Worm (Caenorhabditis elegans): ENCODE data around the gene Y57G11C.1142.

DNA sequence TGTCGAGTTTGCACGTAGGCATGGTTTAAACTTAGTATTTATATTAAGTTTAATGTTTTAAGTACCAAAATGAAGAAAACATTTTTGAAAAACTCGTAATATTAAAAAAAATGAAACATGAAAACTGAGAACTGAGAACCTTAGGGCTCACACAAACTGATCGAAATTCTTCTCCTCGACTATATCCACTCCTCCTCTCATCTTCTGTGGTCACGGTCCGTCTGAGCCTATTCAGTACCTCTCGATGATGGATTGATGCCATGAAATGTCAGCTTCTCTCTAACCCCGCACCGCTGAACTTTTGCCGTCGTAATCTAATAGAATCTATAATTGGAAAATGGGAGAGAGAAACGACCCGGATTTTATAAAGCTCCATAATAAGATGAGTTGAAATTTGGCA lies 17.9 kb upstream of the Y57G11C.1142 start, which contains the start of gene nlp-56:
- TF ChIP-seq dao-5 (tag; optimal IDR thresholded peaks at IDR 0.05) (no peak), W03F9.2 (tag; optimal IDR thresholded peaks at IDR 0.05) (no peak)
